Worm (Caenorhabditis elegans): ENCODE results near the gene tbx-39.

Gene tbx-39

ce11 chrIV:15323593-15323992, at the start of gene tbx-39:
TSS of gene tbx-39 (plus strand) at chrIV:15323893.
- TF ChIP-seq lin-15B (tag; optimal IDR thresholded peaks at IDR 0.05) (no peak), unc-62 (GFP tag; optimal IDR thresholded peaks at IDR 0.05) (no peak), mdl-1 (tag; optimal IDR thresholded peaks at IDR 0.05) (no peak), elt-2 (tag; optimal IDR thresholded peaks at IDR 0.05) (no peak), lsy-12 (tag; optimal IDR thresholded peaks at IDR 0.05) (no peak), nhr-76 (tag; optimal IDR thresholded peaks at IDR 0.05) (no peak), ZK546.5 (tag; optimal IDR thresholded peaks at IDR 0.05) (no peak), egl-27 (tag; optimal IDR thresholded peaks at IDR 0.05) (no peak), fkh-10 (GFP tag; optimal IDR thresholded peaks at IDR 0.05) (no peak), nfya-1 (tag; optimal IDR thresholded peaks at IDR 0.05; ENCODE audit: insufficient read depth) (no peak), nhr-23 (tag; optimal IDR thresholded peaks at IDR 0.05) (no peak), ztf-11 (tag; optimal IDR thresholded peaks at IDR 0.05) (no peak), nhr-11 (tag; optimal IDR thresholded peaks at IDR 0.05) (no peak), lin-39 (tag; optimal IDR thresholded peaks at IDR 0.05) (no peak), ceh-82 (tag; optimal IDR thresholded peaks at IDR 0.05) (no peak), nhr-237 (tag; optimal IDR thresholded peaks at IDR 0.05) (no peak), nhr-43 (tag; optimal IDR thresholded peaks at IDR 0.05; ENCODE audit: poor library complexity, severe bottlenecking) (no peak), ama-1 (optimal IDR thresholded peaks at IDR 0.05) (no peak), fkh-2 (tag; optimal IDR thresholded peaks at IDR 0.05) (no peak)

DNA sequence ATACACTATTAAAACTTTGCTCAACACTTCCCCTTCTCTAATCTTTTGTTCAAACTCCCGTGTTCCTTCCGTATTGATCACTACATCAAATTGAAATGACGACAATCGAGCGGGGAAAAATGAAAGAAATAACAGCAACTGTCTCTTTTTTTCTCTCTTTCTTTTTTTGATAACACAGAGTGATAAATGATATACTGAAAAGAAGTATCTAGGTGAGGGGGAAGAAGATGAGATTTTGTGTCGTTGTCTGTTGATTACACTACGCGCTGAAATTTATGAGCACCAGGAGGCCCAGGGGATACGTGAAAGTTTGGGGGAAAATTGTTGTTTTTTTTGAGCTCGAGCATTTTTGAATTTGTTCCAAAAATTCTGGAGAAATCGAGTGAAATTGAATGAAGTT, 49.6 kb upstream of the tbx-39 start:
- TF ChIP-seq nhr-11 (tag; optimal IDR thresholded peaks at IDR 0.05) (peak; percentile 7), egl-5 (tag; optimal IDR thresholded peaks at IDR 0.05) (no peak), lin-39 (tag; optimal IDR thresholded peaks at IDR 0.05) (peak; percentile 16), nfya-1 (tag; optimal IDR thresholded peaks at IDR 0.05; ENCODE audit: insufficient read depth) (peak; percentile 20)

DNA sequence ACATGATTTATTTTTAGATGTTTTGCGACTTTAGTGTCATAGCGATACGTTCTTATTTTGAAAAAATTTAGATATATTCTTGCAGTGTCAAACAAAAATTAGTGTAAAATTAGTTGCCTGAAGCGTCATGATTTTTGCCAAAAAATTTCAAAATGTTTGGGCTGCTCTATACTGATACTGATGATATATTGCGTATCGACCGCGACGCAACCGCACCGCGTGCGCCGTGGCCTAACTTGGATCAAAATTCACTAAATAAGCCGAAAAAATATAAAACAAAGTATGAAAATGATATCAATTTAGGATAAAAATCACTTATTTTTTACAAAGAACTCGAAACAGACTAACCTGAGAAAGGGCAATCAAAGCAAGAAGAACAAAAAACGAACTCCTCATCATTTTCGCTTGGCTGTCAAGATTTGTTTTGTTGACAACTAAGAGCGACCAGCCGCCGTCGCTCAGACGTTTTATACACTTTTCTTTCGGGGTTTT, 48.3 kb upstream of the tbx-39 start, which contains the start of gene ccg-1:
Gene ccg-1 (minus strand): TSS at position 442 of the 492 bp plus-strand sequence.
- no peak for TF ChIP-seq ama-1 (optimal IDR thresholded peaks at IDR 0.05)
- TF ChIP-seq nhr-237 (tag; optimal IDR thresholded peaks at IDR 0.05), result no peak
- TF ChIP-seq nhr-12 (tag; optimal IDR thresholded peaks at IDR 0.05), result no peak
- no peak for TF ChIP-seq eor-1 (tag; optimal IDR thresholded peaks at IDR 0.05)

- TF ChIP-seq pqm-1 (tag; optimal IDR thresholded peaks at IDR 0.05) (no peak), mml-1 (tag; optimal IDR thresholded peaks at IDR 0.05) (no peak), skn-1 (tag; optimal IDR thresholded peaks at IDR 0.05) (no peak), ztf-4 (tag; optimal IDR thresholded peaks at IDR 0.05) (no peak), ceh-9 (tag; optimal IDR thresholded peaks at IDR 0.05) (no peak), lin-39 (tag; optimal IDR thresholded peaks at IDR 0.05) (no peak), elt-1 (tag; optimal IDR thresholded peaks at IDR 0.05) (no peak), nhr-43 (tag; optimal IDR thresholded peaks at IDR 0.05; ENCODE audit: poor library complexity, severe bottlenecking) (no peak), ceh-16 (tag; optimal IDR thresholded peaks at IDR 0.05) (no peak), ceh-82 (tag; optimal IDR thresholded peaks at IDR 0.05) (no peak), snpc-4 (tag; optimal IDR thresholded peaks at IDR 0.05) (no peak), ZK546.5 (tag; optimal IDR thresholded peaks at IDR 0.05) (no peak), nhr-12 (tag; optimal IDR thresholded peaks at IDR 0.05) (no peak), fkh-10 (GFP tag; optimal IDR thresholded peaks at IDR 0.05) (no peak), nhr-25 (tag; optimal IDR thresholded peaks at IDR 0.05) (no peak), nhr-67 (tag; optimal IDR thresholded peaks at IDR 0.05) (no peak)
These were observed 43.5 kb upstream of the tbx-39 start for ce11 chrIV:15280219-15280618.

- TF ChIP-seq nfya-1 (tag; optimal IDR thresholded peaks at IDR 0.05; ENCODE audit: insufficient read depth), result no peak
- TF ChIP-seq sea-2 (GFP tag; optimal IDR thresholded peaks at IDR 0.05), result no peak
- TF ChIP-seq jun-1 (tag; optimal IDR thresholded peaks at IDR 0.05), result no peak
- no peak for TF ChIP-seq ama-1 (optimal IDR thresholded peaks at IDR 0.05)
- TF ChIP-seq fos-1 (tag; optimal IDR thresholded peaks at IDR 0.05), result no peak
- no peak for TF ChIP-seq elt-1 (tag; optimal IDR thresholded peaks at IDR 0.05)
- TF ChIP-seq ceh-82 (tag; optimal IDR thresholded peaks at IDR 0.05), result no peak
- TF ChIP-seq nhr-76 (tag; optimal IDR thresholded peaks at IDR 0.05), result no peak
- no peak for TF ChIP-seq fkh-2 (tag; optimal IDR thresholded peaks at IDR 0.05)
- no peak for TF ChIP-seq tbx-2 (tag; optimal IDR thresholded peaks at IDR 0.05)
These were observed 40.1 kb upstream of the tbx-39 start for ce11 chrIV:15283617-15284016.

Measured in whole organism, L3 larva.